Worm (Caenorhabditis elegans) whole organism, young adult: Measurements from ENCODE around the gene taf-7.2.

Experiments
- aptf-3 ChIP-seq: fragments of 200-800 bp; sonication (Bioruptor generic); IDR thresholded peaks from 2 replicates; pipeline ENCODE4 v1.3.6; 2022; ENCODE audit warnings: missing genetic modification characterization, missing compliant biosample characterization
- lin-35 ChIP-seq, 3 experiments: fragments of 150-350 bp in 2 of 3; sonication (generic microtip) in 1 of 3; optimal IDR thresholded peaks; 2 replicates each; lab custom pipeline; 2014 to 2018; ENCODE audit warnings: missing biosample characterization in 3 of 3, missing genetic modification characterization in 3 of 3, missing genetic modification reagents in 3 of 3
- sea-2 ChIP-seq: fragments of 200-800 bp; sonication (Bioruptor generic); IDR thresholded peaks from 2 replicates; pipeline ENCODE4 v1.3.6; 2022; ENCODE audit warnings: missing genetic modification characterization, missing compliant biosample characterization

ce11 chrIII:12697591-12697990, 24.4 kb upstream of the taf-7.2 start:
- TF ChIP-seq sea-2, result no peak
- TF ChIP-seq aptf-3, result no peak
- TF ChIP-seq lin-35 (GFP tag; optimal IDR thresholded peaks at IDR 0.05; lab: Kevin White, UChicago), result no peak
